Fruit fly (Drosophila melanogaster) whole organism, embryonic: ENCODE data around the gene Shawn.

Experiments used
- B-H2 ChIP-seq: fragments of 200-800 bp; sonication (Bioruptor generic); optimal IDR thresholded peaks from 2 replicates; lab custom pipeline; 2018; ENCODE audit warnings: missing biosample characterization, mild to moderate bottlenecking, missing genetic modification characterization
- CG10543 ChIP-seq: fragments of 200-800 bp; sonication (Bioruptor generic); optimal IDR thresholded peaks from 3 replicates; lab custom pipeline; 2017; ENCODE audit warnings: missing biosample characterization, mild to moderate bottlenecking, missing genetic modification characterization, moderate library complexity
- CG10654 ChIP-seq: fragments of 200-800 bp; sonication (Bioruptor generic); optimal IDR thresholded peaks from 2 replicates; lab custom pipeline; 2016; ENCODE audit warnings: missing biosample characterization, missing genetic modification characterization
- CG11695 ChIP-seq: fragments of 200-800 bp; sonication (Bioruptor generic); IDR thresholded peaks from 3 replicates; pipeline ENCODE4 v1.3.6; 2022; ENCODE audit warnings: missing biosample characterization, missing genetic modification characterization
- CG11723 ChIP-seq: fragments of 200-800 bp; sonication (Bioruptor generic); optimal IDR thresholded peaks from 2 replicates; lab custom pipeline; 2017; ENCODE audit warnings: missing biosample characterization, mild to moderate bottlenecking, missing genetic modification characterization
- CG13624 ChIP-seq: fragments of 200-800 bp; sonication (Bioruptor generic); optimal IDR thresholded peaks from 2 replicates; lab custom pipeline; 2016; ENCODE audit warnings: missing biosample characterization, missing genetic modification characterization
- CG13775 ChIP-seq: fragments of 200-800 bp; sonication (Bioruptor generic); optimal IDR thresholded peaks from 3 replicates; lab custom pipeline; 2017; ENCODE audit warnings: missing biosample characterization, mild to moderate bottlenecking, missing genetic modification characterization
- CG13894 ChIP-seq: fragments of 200-800 bp; sonication (Bioruptor generic); optimal IDR thresholded peaks from 3 replicates; lab custom pipeline; 2018; ENCODE audit warnings: missing biosample characterization, mild to moderate bottlenecking, missing genetic modification characterization, moderate library complexity
- CG14965 ChIP-seq: fragments of 200-800 bp; sonication (Bioruptor generic); optimal IDR thresholded peaks from 2 replicates; lab custom pipeline; 2016; ENCODE audit warnings: missing biosample characterization, missing genetic modification characterization, borderline replicate concordance
- CG1602 ChIP-seq: fragments of 200-800 bp; sonication (Bioruptor generic); optimal IDR thresholded peaks from 3 replicates; lab custom pipeline; 2016; ENCODE audit warnings: missing biosample characterization, missing genetic modification characterization
- CG17802 ChIP-seq: fragments of 200-800 bp; sonication (Bioruptor generic); optimal IDR thresholded peaks from 2 replicates; lab custom pipeline; 2018; ENCODE audit warnings: missing biosample characterization, mild to moderate bottlenecking, missing genetic modification characterization, moderate library complexity
- CG31365 ChIP-seq: fragments of 200-800 bp; sonication (Bioruptor generic); optimal IDR thresholded peaks from 2 replicates; lab custom pipeline; 2018; ENCODE audit warnings: missing biosample characterization, mild to moderate bottlenecking, missing genetic modification characterization
- CG32767 ChIP-seq: fragments of 200-800 bp; sonication (Bioruptor generic); IDR thresholded peaks from 2 replicates; pipeline ENCODE4 v1.3.6; 2022; ENCODE audit warnings: missing biosample characterization, missing genetic modification characterization
- CG3995 ChIP-seq: fragments of 200-800 bp; sonication (Bioruptor generic); optimal IDR thresholded peaks from 3 replicates; lab custom pipeline; 2016; ENCODE audit warnings: missing biosample characterization, missing genetic modification characterization
- CG6689 ChIP-seq: fragments of 200-800 bp; sonication (Bioruptor generic); IDR thresholded peaks from 2 replicates; pipeline ENCODE4 v1.3.6; 2022; ENCODE audit warnings: missing biosample characterization, missing genetic modification characterization
- CG7372 ChIP-seq: fragments of 200-800 bp; sonication (Bioruptor generic); IDR thresholded peaks from 2 replicates; pipeline ENCODE4 v1.3.6; 2022; ENCODE audit warnings: missing biosample characterization, missing genetic modification characterization
- CG7556 ChIP-seq: fragments of 200-800 bp; sonication (Bioruptor generic); optimal IDR thresholded peaks from 2 replicates; lab custom pipeline; 2017; ENCODE audit warnings: missing biosample characterization, mild to moderate bottlenecking, missing genetic modification characterization
- CG7839 ChIP-seq: fragments of 200-800 bp; sonication (Bioruptor generic); optimal IDR thresholded peaks from 3 replicates; lab custom pipeline; 2018; ENCODE audit warnings: missing biosample characterization, mild to moderate bottlenecking, missing genetic modification characterization, moderate library complexity
- CG7928 ChIP-seq: fragments of 200-800 bp; sonication (Bioruptor generic); optimal IDR thresholded peaks from 2 replicates; lab custom pipeline; 2017; ENCODE audit warnings: missing biosample characterization, mild to moderate bottlenecking, missing genetic modification characterization
- CG7963 ChIP-seq: fragments of 200-800 bp; sonication (Bioruptor generic); IDR thresholded peaks from 3 replicates; pipeline ENCODE4 v1.3.6; 2022; ENCODE audit warnings: missing biosample characterization, missing genetic modification characterization; ENCODE audit not compliant: partially characterized antibody
- CoRest ChIP-seq: fragments of 200-800 bp; sonication (Bioruptor generic); optimal IDR thresholded peaks from 3 replicates; lab custom pipeline; 2018; ENCODE audit warnings: missing biosample characterization, mild to moderate bottlenecking, missing genetic modification characterization, moderate library complexity
- ERR ChIP-seq: fragments of 200-800 bp; sonication (Bioruptor generic); optimal IDR thresholded peaks from 2 replicates; lab custom pipeline; 2016; ENCODE audit warnings: missing biosample characterization, missing genetic modification characterization
- Ets65A ChIP-seq: fragments of 200-800 bp; sonication (Bioruptor generic); peaks from one replicate; lab custom pipeline; 2016; ENCODE audit warnings: missing biosample characterization, missing genetic modification characterization
- Hand ChIP-seq: fragments of 200-800 bp; sonication (Bioruptor generic); optimal IDR thresholded peaks from 2 replicates; lab custom pipeline; 2017; ENCODE audit warnings: mild to moderate bottlenecking, missing biosample characterization, missing genetic modification reagents, missing genetic modification characterization
- Hr78 ChIP-seq, 2 experiments: fragments of 200-800 bp in 1 of 2; fragments of >200 bp in 1 of 2; sonication (Bioruptor generic) in 1 of 2; optimal IDR thresholded peaks; 2 replicates each; lab custom pipeline; 2017 to 2019; ENCODE audit warnings: missing biosample characterization in 2 of 2, missing genetic modification characterization in 2 of 2, mild to moderate bottlenecking in 1 of 2, moderate library complexity in 1 of 2
- Lpt ChIP-seq: fragments of >200 bp; optimal IDR thresholded peaks from 2 replicates; lab custom pipeline; 2018; ENCODE audit warnings: missing biosample characterization, missing genetic modification characterization
- MESR4 ChIP-seq: fragments of 200-800 bp; sonication (Bioruptor generic); optimal IDR thresholded peaks from 2 replicates; lab custom pipeline; 2018; ENCODE audit warnings: missing biosample characterization, mild to moderate bottlenecking, missing genetic modification characterization, moderate library complexity
- Med ChIP-seq: fragments of 200-800 bp; sonication (Bioruptor generic); peaks from one replicate; lab custom pipeline; 2016; ENCODE audit warnings: missing biosample characterization, missing genetic modification characterization, mild to moderate bottlenecking, inconsistent platforms, moderate library complexity
- Mes4 ChIP-seq: fragments of 200-800 bp; sonication (Bioruptor generic); optimal IDR thresholded peaks from 2 replicates; lab custom pipeline; 2016; ENCODE audit warnings: missing biosample characterization, missing genetic modification characterization
- Optix ChIP-seq: fragments of 200-800 bp; sonication (Bioruptor generic); IDR thresholded peaks from 3 replicates; pipeline ENCODE4 v1.3.6; 2022; ENCODE audit warnings: missing biosample characterization, missing genetic modification characterization
- PHDP ChIP-seq: fragments of 200-800 bp; sonication (Bioruptor generic); optimal IDR thresholded peaks from 3 replicates; lab custom pipeline; 2018; ENCODE audit warnings: missing biosample characterization, mild to moderate bottlenecking, missing genetic modification characterization, moderate library complexity
- Vsx1 ChIP-seq: fragments of 200-800 bp; sonication (Bioruptor generic); optimal IDR thresholded peaks from 2 replicates; lab custom pipeline; 2017; ENCODE audit warnings: missing biosample characterization, mild to moderate bottlenecking, missing genetic modification characterization, missing genetic modification reagents
- ci ChIP-seq: fragments of 200-800 bp; sonication (Bioruptor generic); IDR thresholded peaks from 3 replicates; pipeline ENCODE4 v1.3.6; 2022; ENCODE audit warnings: missing biosample characterization, missing genetic modification characterization
- danr ChIP-seq: fragments of 200-800 bp; sonication (Bioruptor generic); IDR thresholded peaks from 2 replicates; pipeline ENCODE4 v1.3.6; 2022; ENCODE audit warnings: missing biosample characterization, missing genetic modification characterization
- dm ChIP-seq: fragments of 200-800 bp; sonication (Bioruptor generic); optimal IDR thresholded peaks from 3 replicates; lab custom pipeline; 2016; ENCODE audit warnings: missing biosample characterization, missing genetic modification characterization
- gsb ChIP-seq: fragments of 200-800 bp; sonication (Bioruptor generic); IDR thresholded peaks from 2 replicates; pipeline ENCODE4 v1.3.6; 2022; ENCODE audit warnings: missing biosample characterization, missing genetic modification characterization
- h ChIP-seq: fragments of >200 bp; optimal IDR thresholded peaks from 2 replicates; lab custom pipeline; 2017
- hbn ChIP-seq: fragments of 200-800 bp; sonication (Bioruptor generic); IDR thresholded peaks from 2 replicates; pipeline ENCODE4 v1.3.6; 2022; ENCODE audit warnings: missing biosample characterization, missing genetic modification characterization; ENCODE audit not compliant: partially characterized antibody
- hkb ChIP-seq, 2 experiments: fragments of 200-800 bp in 1 of 2; fragments of >200 bp in 1 of 2; sonication (Bioruptor generic) in 1 of 2; IDR thresholded peaks in 1 of 2; optimal IDR thresholded peaks in 1 of 2; 2 replicates each; pipeline versions ENCODE4 v1.3.6 to Lab custom; 2017 to 2022; ENCODE audit warnings: missing biosample characterization in 1 of 2, missing genetic modification characterization in 1 of 2
- lola ChIP-seq, 3 experiments: fragments of >200 bp in 2 of 3; fragments of 200-800 bp in 1 of 3; sonication (Bioruptor generic) in 1 of 3; optimal IDR thresholded peaks; 2 replicates each; lab custom pipeline; 2017 to 2019; ENCODE audit warnings: missing biosample characterization in 3 of 3, missing genetic modification characterization in 3 of 3, mild to moderate bottlenecking in 1 of 3, moderate library complexity in 1 of 3
- prd ChIP-seq, 3 experiments: fragments of >200 bp in 2 of 3; fragments of 200-800 bp in 1 of 3; sonication (Bioruptor generic) in 1 of 3; optimal IDR thresholded peaks in 2 of 3; IDR thresholded peaks in 1 of 3; 2 replicates in 2 of 3; 3 replicates in 1 of 3; pipeline versions ENCODE4 v1.3.6 to Lab custom; 2017 to 2022; ENCODE audit warnings: missing biosample characterization in 1 of 3, missing genetic modification characterization in 1 of 3
- row ChIP-seq: fragments of 200-800 bp; sonication (Bioruptor generic); IDR thresholded peaks from 3 replicates; pipeline ENCODE4 v1.3.6; 2022; ENCODE audit warnings: missing biosample characterization, missing genetic modification characterization
- run ChIP-seq: fragments of 200-800 bp; sonication (Bioruptor generic); optimal IDR thresholded peaks from 3 replicates; lab custom pipeline; 2018; ENCODE audit warnings: missing biosample characterization, mild to moderate bottlenecking, missing genetic modification characterization
- scrt ChIP-seq: fragments of 200-800 bp; sonication (Bioruptor generic); optimal IDR thresholded peaks from 2 replicates; lab custom pipeline; 2018; ENCODE audit warnings: missing biosample characterization, mild to moderate bottlenecking, missing genetic modification characterization, moderate library complexity
- sens ChIP-seq: fragments of 200-800 bp; sonication (Bioruptor generic); peaks from one replicate; lab custom pipeline; 2016; ENCODE audit warnings: missing biosample characterization, missing genetic modification characterization
- seq ChIP-seq: fragments of 200-800 bp; sonication (Bioruptor generic); IDR thresholded peaks from 2 replicates; pipeline ENCODE4 v1.3.6; 2022; ENCODE audit warnings: missing biosample characterization, missing genetic modification characterization
- tin ChIP-seq: fragments of 200-800 bp; sonication (Bioruptor generic); optimal IDR thresholded peaks from 3 replicates; lab custom pipeline; 2016; ENCODE audit warnings: missing biosample characterization, missing genetic modification characterization
- wek ChIP-seq: fragments of 200-800 bp; sonication (Bioruptor generic); optimal IDR thresholded peaks from 3 replicates; lab custom pipeline; 2018; ENCODE audit warnings: missing biosample characterization, mild to moderate bottlenecking, missing genetic modification characterization, moderate library complexity
- zfh2 ChIP-seq: fragments of 200-800 bp; sonication (Bioruptor generic); optimal IDR thresholded peaks from 2 replicates; lab custom pipeline; 2016; ENCODE audit warnings: missing biosample characterization, missing genetic modification characterization

The Shawn gene

dm6 chrX:19578908-19579647 lies 32.2 kb upstream of the Shawn start (continued):
- TF ChIP-seq CG32767 (0 out of 2 replicates have a peak, but pooled peaks have one; percentile 21), CG3995 (GFP tag; lab: Kevin White, UChicago) (peak; percentile 92), CG7963 (GFP tag; lab: Robert Waterston, UW) (no peak), Optix (GFP tag; lab: Robert Waterston, UW) (no peak), zfh2 (GFP tag; lab: Kevin White, UChicago) (no peak), CG17802 (tag; lab: Kevin White, UChicago) (no peak), prd (optimal IDR thresholded peaks at IDR 0.05; lab: Kevin White, UChicago) (no peak), prd (GFP tag; IDR thresholded peaks at IDR 0.05; lab: Robert Waterston, UW) (0 out of 3 replicates have a peak, but pooled peaks have one; percentile 12), row (no peak), CG7839 (tag; lab: Kevin White, UChicago) (no peak), tin (GFP tag; lab: Kevin White, UChicago) (no peak), gsb (GFP tag; lab: Robert Waterston, UW) (no peak), MESR4 (GFP tag; lab: Kevin White, UChicago) (peak; percentile 71), h (lab: Kevin White, UChicago) (no peak), CG13775 (GFP tag; lab: Kevin White, UChicago) (no peak), CoRest (tag; lab: Kevin White, UChicago) (no peak), CG10543 (no peak), Lpt (GFP tag; lab: Kevin White, UChicago) (no peak), Med (GFP tag; lab: Kevin White, UChicago) (peak; percentile 47), wek (GFP tag; lab: Kevin White, UChicago) (no peak), run (tag; lab: Kevin White, UChicago) (no peak), CG7372 (GFP tag; lab: Robert Waterston, UW) (no peak), CG13624 (GFP tag; lab: Kevin White, UChicago) (no peak), Ets65A (GFP tag; lab: Kevin White, UChicago) (no peak), Vsx1 (GFP tag; lab: Kevin White, UChicago) (no peak), sens (GFP tag; lab: Kevin White, UChicago) (peak; percentile 68), ERR (GFP tag; lab: Kevin White, UChicago) (no peak), CG13894 (tag; lab: Kevin White, UChicago) (no peak), seq (GFP tag; lab: Robert Waterston, UW) (0 out of 2 replicates have a peak, but pooled peaks have one; percentile 8), ci (GFP tag; lab: Robert Waterston, UW) (0 out of 3 replicates have a peak, but pooled peaks have one; percentile 23), CG11723 (GFP tag; lab: Kevin White, UChicago) (no peak), danr (GFP tag; lab: Robert Waterston, UW) (no peak), hbn (no peak), CG14965 (GFP tag; lab: Kevin White, UChicago) (no peak), PHDP (tag; lab: Kevin White, UChicago) (no peak), CG6689 (no peak), CG10654 (GFP tag; lab: Kevin White, UChicago) (no peak), dm (GFP tag; lab: Kevin White, UChicago) (no peak), CG11695 (GFP tag; lab: Robert Waterston, UW) (no peak), scrt (no peak), CG31365 (tag; lab: Kevin White, UChicago) (no peak), lola (GFP tag; optimal IDR thresholded peaks at IDR 0.05; lab: Kevin White, UChicago) (peak in 1 of 3 experiments; percentile 92), CG7928 (GFP tag; lab: Kevin White, UChicago) (peak; percentile 75), B-H2 (GFP tag; lab: Kevin White, UChicago) (no peak), Hr78 (GFP tag; optimal IDR thresholded peaks at IDR 0.05; lab: Kevin White, UChicago) (no peak), CG1602 (no peak), hkb (optimal IDR thresholded peaks at IDR 0.05; lab: Kevin White, UChicago) (no peak), hkb (GFP tag; IDR thresholded peaks at IDR 0.05; lab: Robert Waterston, UW) (no peak), Mes4 (GFP tag; lab: Kevin White, UChicago) (no peak), CG7556 (GFP tag; lab: Kevin White, UChicago) (no peak), Hand (no peak)
